Fruit fly (Drosophila melanogaster) whole organism, embryonic: ENCODE data around the gene Polr1C.

ENCODE experiments used
- Abd-B ChIP-seq: fragments of 200-800 bp; sonication (Bioruptor generic); optimal IDR thresholded peaks from 2 replicates; lab custom pipeline; 2018; ENCODE audit warnings: missing biosample characterization, mild to moderate bottlenecking, missing genetic modification characterization, moderate library complexity
- Ada2b ChIP-seq: fragments of 200-800 bp; sonication (Bioruptor generic); IDR thresholded peaks from 2 replicates; pipeline ENCODE4 v1.3.6; 2022; ENCODE audit warnings: missing biosample characterization, missing genetic modification characterization
- CG10321 ChIP-seq: fragments of 200-800 bp; sonication (Bioruptor generic); IDR thresholded peaks from 2 replicates; pipeline ENCODE4 v1.3.6; 2022; ENCODE audit warnings: missing biosample characterization, missing genetic modification characterization
- CG10366 ChIP-seq: fragments of 200-800 bp; sonication (Bioruptor generic); IDR thresholded peaks from 2 replicates; pipeline ENCODE4 v1.3.6; 2022; ENCODE audit warnings: missing biosample characterization, missing genetic modification characterization
- CG12071 ChIP-seq: fragments of 200-800 bp; sonication (Bioruptor generic); optimal IDR thresholded peaks from 3 replicates; lab custom pipeline; 2018; ENCODE audit warnings: missing biosample characterization, mild to moderate bottlenecking, missing genetic modification characterization
- CG12104 ChIP-seq: fragments of 200-800 bp; sonication (Bioruptor generic); optimal IDR thresholded peaks from 3 replicates; lab custom pipeline; 2016; ENCODE audit warnings: missing biosample characterization, missing genetic modification characterization
- CG15073 ChIP-seq: fragments of 200-800 bp; sonication (Bioruptor generic); optimal IDR thresholded peaks from 2 replicates; lab custom pipeline; 2016; ENCODE audit warnings: missing biosample characterization, missing genetic modification characterization
- CG16779 ChIP-seq: fragments of 200-800 bp; sonication (Bioruptor generic); IDR thresholded peaks from 2 replicates; pipeline ENCODE4 v1.3.6; 2022; ENCODE audit warnings: missing biosample characterization, missing genetic modification characterization
- CG17361 ChIP-seq: fragments of 200-800 bp; sonication (Bioruptor generic); IDR thresholded peaks from 3 replicates; pipeline ENCODE4 v1.3.6; 2022; ENCODE audit warnings: missing biosample characterization, missing genetic modification characterization
- CG18262 ChIP-seq: fragments of 200-800 bp; optimal IDR thresholded peaks from 3 replicates; lab custom pipeline; 2019; ENCODE audit warnings: missing biosample characterization, mild to moderate bottlenecking, missing genetic modification characterization, moderate library complexity
- CG2875 ChIP-seq: fragments of 200-800 bp; sonication (Bioruptor generic); optimal IDR thresholded peaks from 2 replicates; lab custom pipeline; 2017; ENCODE audit warnings: missing biosample characterization, mild to moderate bottlenecking, missing genetic modification characterization, missing genetic modification reagents
- CG3163 ChIP-seq: fragments of 200-800 bp; sonication (Bioruptor generic); optimal IDR thresholded peaks from 3 replicates; lab custom pipeline; 2016; ENCODE audit warnings: missing biosample characterization, missing genetic modification characterization
- CG32532 ChIP-seq: fragments of 200-800 bp; sonication (Bioruptor generic); IDR thresholded peaks from 2 replicates; pipeline ENCODE4 v1.3.6; 2022; ENCODE audit warnings: missing biosample characterization, missing genetic modification characterization
- CG33213 ChIP-seq: fragments of 200-800 bp; sonication (Bioruptor generic); optimal IDR thresholded peaks from 3 replicates; lab custom pipeline; 2016; ENCODE audit warnings: missing biosample characterization, missing genetic modification characterization
- CG33557 ChIP-seq: fragments of 200-800 bp; sonication (Bioruptor generic); optimal IDR thresholded peaks from 2 replicates; lab custom pipeline; 2019; ENCODE audit warnings: missing biosample characterization, mild to moderate bottlenecking, missing genetic modification characterization, moderate library complexity
- CG43689 ChIP-seq: fragments of 200-800 bp; sonication (Bioruptor generic); IDR thresholded peaks from 2 replicates; pipeline ENCODE4 v1.3.6; 2022; ENCODE audit warnings: missing biosample characterization, missing genetic modification characterization
- CG4424 ChIP-seq: fragments of 200-800 bp; sonication (Bioruptor generic); optimal IDR thresholded peaks from 3 replicates; lab custom pipeline; 2016; ENCODE audit warnings: missing biosample characterization, missing genetic modification characterization
- CG6654 ChIP-seq: fragments of 200-800 bp; sonication (Bioruptor generic); optimal IDR thresholded peaks from 2 replicates; lab custom pipeline; 2017; ENCODE audit warnings: missing biosample characterization, mild to moderate bottlenecking, missing genetic modification characterization
- CG7372 ChIP-seq: fragments of 200-800 bp; sonication (Bioruptor generic); IDR thresholded peaks from 2 replicates; pipeline ENCODE4 v1.3.6; 2022; ENCODE audit warnings: missing biosample characterization, missing genetic modification characterization
- CG9876 ChIP-seq: fragments of 200-800 bp; sonication (Bioruptor generic); optimal IDR thresholded peaks from 2 replicates; lab custom pipeline; 2016; ENCODE audit warnings: missing biosample characterization, missing genetic modification characterization
- Camta ChIP-seq: fragments of 200-800 bp; sonication (Bioruptor generic); optimal IDR thresholded peaks from 2 replicates; lab custom pipeline; 2016; ENCODE audit warnings: missing biosample characterization, missing genetic modification characterization
- Chrac-16 ChIP-seq: fragments of 200-800 bp; sonication (Bioruptor generic); optimal IDR thresholded peaks from 3 replicates; lab custom pipeline; 2016; ENCODE audit warnings: missing biosample characterization, missing genetic modification characterization
- Eip74EF ChIP-seq, 2 experiments: fragments of 200-800 bp in 1 of 2; fragments of >200 bp in 1 of 2; sonication (Bioruptor generic) in 1 of 2; optimal IDR thresholded peaks; 2 replicates each; lab custom pipeline; 2017 to 2019; ENCODE audit warnings: missing biosample characterization in 2 of 2, missing genetic modification characterization in 2 of 2, mild to moderate bottlenecking in 1 of 2, moderate library complexity in 1 of 2
- Fer2 ChIP-seq: fragments of 200-800 bp; sonication (Bioruptor generic); optimal IDR thresholded peaks from 2 replicates; lab custom pipeline; 2018; ENCODE audit warnings: missing biosample characterization, mild to moderate bottlenecking, missing genetic modification characterization, moderate library complexity
- HLH54F ChIP-seq: fragments of 200-800 bp; sonication (Bioruptor generic); optimal IDR thresholded peaks from 3 replicates; lab custom pipeline; 2016; ENCODE audit warnings: missing biosample characterization, missing genetic modification characterization
- Hr78 ChIP-seq, 2 experiments: fragments of 200-800 bp in 1 of 2; fragments of >200 bp in 1 of 2; sonication (Bioruptor generic) in 1 of 2; optimal IDR thresholded peaks; 2 replicates each; lab custom pipeline; 2017 to 2019; ENCODE audit warnings: missing biosample characterization in 2 of 2, missing genetic modification characterization in 2 of 2, mild to moderate bottlenecking in 1 of 2, moderate library complexity in 1 of 2
- Lpt ChIP-seq: fragments of >200 bp; optimal IDR thresholded peaks from 2 replicates; lab custom pipeline; 2018; ENCODE audit warnings: missing biosample characterization, missing genetic modification characterization
- Med ChIP-seq: fragments of 200-800 bp; sonication (Bioruptor generic); peaks from one replicate; lab custom pipeline; 2016; ENCODE audit warnings: missing biosample characterization, missing genetic modification characterization, mild to moderate bottlenecking, inconsistent platforms, moderate library complexity
- Myb ChIP-seq: fragments of 200-800 bp; sonication (Bioruptor generic); optimal IDR thresholded peaks from 2 replicates; lab custom pipeline; 2016; ENCODE audit warnings: missing biosample characterization, missing genetic modification characterization
- Optix ChIP-seq: fragments of 200-800 bp; sonication (Bioruptor generic); IDR thresholded peaks from 3 replicates; pipeline ENCODE4 v1.3.6; 2022; ENCODE audit warnings: missing biosample characterization, missing genetic modification characterization
- Six4 ChIP-seq: fragments of 200-800 bp; sonication (Bioruptor generic); optimal IDR thresholded peaks from 2 replicates; lab custom pipeline; 2016; ENCODE audit warnings: missing biosample characterization, missing genetic modification characterization
- Trl ChIP-seq, 3 experiments: fragments of >200 bp in 2 of 3; fragments of 200-800 bp in 1 of 3; sonication (Bioruptor generic) in 1 of 3; optimal IDR thresholded peaks; 2 replicates in 1 of 3; 3 replicates in 2 of 3; lab custom pipeline; 2016 to 2017; ENCODE audit warnings: missing biosample characterization in 1 of 3, missing genetic modification characterization in 1 of 3
- al ChIP-seq: fragments of 200-800 bp; sonication (Bioruptor generic); IDR thresholded peaks from 2 replicates; pipeline ENCODE4 v1.3.6; 2022; ENCODE audit warnings: missing biosample characterization, missing genetic modification characterization
- bbx ChIP-seq: fragments of 200-800 bp; sonication (Bioruptor generic); IDR thresholded peaks from 2 replicates; pipeline ENCODE4 v1.3.6; 2022; ENCODE audit warnings: missing biosample characterization, missing genetic modification characterization; ENCODE audit not compliant: partially characterized antibody
- btn ChIP-seq: fragments of 200-800 bp; sonication (Bioruptor generic); optimal IDR thresholded peaks from 2 replicates; lab custom pipeline; 2016; ENCODE audit warnings: missing biosample characterization, missing genetic modification characterization
- gce ChIP-seq: fragments of 200-800 bp; sonication (Bioruptor generic); IDR thresholded peaks from 3 replicates; pipeline ENCODE4 v1.3.6; 2022; ENCODE audit warnings: missing biosample characterization, missing genetic modification characterization
- h ChIP-seq: fragments of >200 bp; optimal IDR thresholded peaks from 2 replicates; lab custom pipeline; 2017
- hb ChIP-seq: fragments of 200-800 bp; sonication (Bioruptor generic); IDR thresholded peaks from 3 replicates; pipeline ENCODE4 v1.3.6; 2022; ENCODE audit warnings: missing biosample characterization, missing genetic modification characterization; ENCODE audit not compliant: partially characterized antibody
- lab ChIP-seq: fragments of 200-800 bp; sonication (Bioruptor generic); optimal IDR thresholded peaks from 3 replicates; lab custom pipeline; 2017; ENCODE audit warnings: missing biosample characterization, missing genetic modification characterization, mild to moderate bottlenecking, moderate library complexity, missing genetic modification reagents
- lov ChIP-seq, 2 experiments: fragments of 200-800 bp in 1 of 2; fragments of >200 bp in 1 of 2; sonication (Bioruptor generic) in 1 of 2; IDR thresholded peaks in 1 of 2; optimal IDR thresholded peaks in 1 of 2; 2 replicates in 1 of 2; 3 replicates in 1 of 2; pipeline versions ENCODE4 v1.3.6 to Lab custom; 2017 to 2022; ENCODE audit warnings: missing biosample characterization in 1 of 2, missing genetic modification characterization in 1 of 2
- nmo ChIP-seq: fragments of 200-800 bp; sonication (Bioruptor generic); optimal IDR thresholded peaks from 2 replicates; lab custom pipeline; 2018; ENCODE audit warnings: missing biosample characterization, mild to moderate bottlenecking, missing genetic modification characterization, moderate library complexity
- odd ChIP-seq: fragments of 200-800 bp; sonication (Bioruptor generic); optimal IDR thresholded peaks from 2 replicates; lab custom pipeline; 2017; ENCODE audit warnings: missing biosample characterization, mild to moderate bottlenecking, missing genetic modification characterization
- psq ChIP-seq: fragments of 200-800 bp; sonication (Bioruptor generic); optimal IDR thresholded peaks from 2 replicates; lab custom pipeline; 2017; ENCODE audit warnings: missing biosample characterization, missing genetic modification characterization
- pzg ChIP-seq: fragments of 200-800 bp; sonication (Bioruptor generic); optimal IDR thresholded peaks from 3 replicates; lab custom pipeline; 2018; ENCODE audit warnings: missing biosample characterization, mild to moderate bottlenecking, missing genetic modification characterization, moderate library complexity
- sens ChIP-seq: fragments of 200-800 bp; sonication (Bioruptor generic); peaks from one replicate; lab custom pipeline; 2016; ENCODE audit warnings: missing biosample characterization, missing genetic modification characterization
- sob ChIP-seq: fragments of 200-800 bp; sonication (Bioruptor generic); IDR thresholded peaks from 2 replicates; pipeline ENCODE4 v1.3.6; 2022; ENCODE audit warnings: missing biosample characterization, missing genetic modification characterization
- sug ChIP-seq: fragments of 200-800 bp; optimal IDR thresholded peaks from 2 replicates; lab custom pipeline; 2019; ENCODE audit warnings: missing biosample characterization, mild to moderate bottlenecking, missing genetic modification characterization, moderate library complexity
- tap ChIP-seq: fragments of 200-800 bp; optimal IDR thresholded peaks from 3 replicates; lab custom pipeline; 2019; ENCODE audit warnings: missing biosample characterization, mild to moderate bottlenecking, missing genetic modification characterization, moderate library complexity
- twi ChIP-seq: fragments of 200-800 bp; optimal IDR thresholded peaks from 2 replicates; lab custom pipeline; 2019; ENCODE audit warnings: missing biosample characterization, mild to moderate bottlenecking, missing genetic modification characterization, moderate library complexity
- usp ChIP-seq: fragments of >200 bp; optimal IDR thresholded peaks from 2 replicates; lab custom pipeline; 2017; ENCODE audit warnings: missing biosample characterization, missing genetic modification characterization
- zf30C ChIP-seq: fragments of 200-800 bp; sonication (Bioruptor generic); optimal IDR thresholded peaks from 3 replicates; lab custom pipeline; 2018; ENCODE audit warnings: missing biosample characterization, mild to moderate bottlenecking, missing genetic modification characterization

Polr1C gene

DNA sequence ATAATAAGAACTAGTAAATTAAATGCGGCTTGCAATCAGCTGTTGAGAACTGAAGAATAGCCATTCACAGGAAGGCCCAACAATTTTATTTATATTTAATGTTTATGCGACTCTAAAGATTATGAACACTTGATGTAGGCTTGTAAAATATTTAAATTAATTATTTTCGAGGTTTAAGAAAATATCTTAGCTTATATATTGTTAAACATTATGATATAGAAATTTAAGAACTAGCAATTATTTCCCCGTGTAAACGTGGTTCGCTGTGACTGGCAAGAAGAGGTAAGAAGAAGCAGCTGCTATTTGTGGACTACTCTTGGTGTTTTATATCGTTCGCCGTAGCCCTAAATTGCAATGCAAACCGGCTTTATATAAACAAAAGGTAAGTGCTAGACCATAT lies 23.5 kb upstream of the Polr1C start, which contains the start of the genes mRpL24 and betaggt-I (continued):
- TF ChIP-seq Med (peak; percentile 92), CG9876 (GFP tag; lab: Kevin White, UChicago) (peak; percentile 71), tap (peak; percentile 95), CG17361 (GFP tag; lab: Robert Waterston, UW) (peak; percentile 98), Fer2 (peak; percentile 96), Hr78 (GFP tag; optimal IDR thresholded peaks at IDR 0.05; lab: Kevin White, UChicago) (no peak), CG15073 (GFP tag; lab: Kevin White, UChicago) (peak; percentile 71), sug (tag; lab: Kevin White, UChicago) (peak; percentile 96), bbx (GFP tag; lab: Robert Waterston, UW) (no peak), HLH54F (GFP tag; lab: Kevin White, UChicago) (peak; percentile 85), CG4424 (GFP tag; lab: Kevin White, UChicago) (peak; percentile 95), Ada2b (GFP tag; lab: Robert Waterston, UW) (peak; percentile 96), gce (GFP tag; lab: Robert Waterston, UW) (peak; percentile 96), usp (GFP tag; lab: Kevin White, UChicago) (no peak), pzg (GFP tag; lab: Kevin White, UChicago) (peak; percentile 54), CG7372 (GFP tag; lab: Robert Waterston, UW) (peak; percentile 96), nmo (GFP tag; lab: Kevin White, UChicago) (peak; percentile 99), CG33213 (GFP tag; lab: Kevin White, UChicago) (peak; percentile 66), twi (tag; lab: Kevin White, UChicago) (peak; percentile 93), CG3163 (GFP tag; lab: Kevin White, UChicago) (peak; percentile 36), al (peak; percentile 95), Myb (GFP tag; lab: Kevin White, UChicago) (peak; percentile 50), odd (peak; percentile 90), sens (GFP tag; lab: Kevin White, UChicago) (peak; percentile 97), btn (GFP tag; lab: Kevin White, UChicago) (no peak), Six4 (GFP tag; lab: Kevin White, UChicago) (peak; percentile 92), CG16779 (GFP tag; lab: Robert Waterston, UW) (peak; percentile 86), psq (peak; percentile 85), Camta (peak; percentile 68), lov (optimal IDR thresholded peaks at IDR 0.05; lab: Kevin White, UChicago) (no peak), lov (GFP tag; IDR thresholded peaks at IDR 0.05; lab: Robert Waterston, UW) (peak; percentile 93), h (lab: Kevin White, UChicago) (no peak), CG18262 (tag; lab: Kevin White, UChicago) (peak; percentile 97), lab (peak; percentile 97), CG10366 (peak; percentile 97), Optix (GFP tag; lab: Robert Waterston, UW) (peak; percentile 79), hb (GFP tag; lab: Robert Waterston, UW) (no peak), CG10321 (GFP tag; lab: Robert Waterston, UW) (peak; percentile 81), CG33557 (GFP tag; lab: Kevin White, UChicago) (peak; percentile 92), Trl (optimal IDR thresholded peaks at IDR 0.05; lab: Kevin White, UChicago) (no peak), Trl (GFP tag; optimal IDR thresholded peaks at IDR 0.05; lab: Kevin White, UChicago) (peak; percentile 74), CG32532 (GFP tag; lab: Robert Waterston, UW) (peak; percentile 97), Eip74EF (GFP tag; optimal IDR thresholded peaks at IDR 0.05; lab: Kevin White, UChicago) (peak in 1 of 2 experiments; percentile 92), Lpt (no peak), zf30C (GFP tag; lab: Kevin White, UChicago) (peak; percentile 12), CG43689 (GFP tag; lab: Robert Waterston, UW) (peak; percentile 95), CG12104 (GFP tag; lab: Kevin White, UChicago) (peak; percentile 94), CG6654 (GFP tag; lab: Kevin White, UChicago) (peak; percentile 81), Abd-B (peak; percentile 96), CG2875 (GFP tag; lab: Kevin White, UChicago) (peak; percentile 80), sob (GFP tag; lab: Robert Waterston, UW) (peak; percentile 97), CG12071 (GFP tag; lab: Kevin White, UChicago) (peak; percentile 78), Chrac-16 (GFP tag; lab: Kevin White, UChicago) (peak; percentile 94)
